Fruit fly (Drosophila melanogaster) Kc167 (cell line): ENCODE data around the gene CG13084.

Source experiments
- h ChIP-seq: fragments of >200 bp; optimal IDR thresholded peaks from 3 replicates; lab custom pipeline; 2018; ENCODE audit warnings: missing external identifiers
- insv ChIP-seq: fragments of >200 bp; optimal IDR thresholded peaks from 3 replicates; lab custom pipeline; 2018; ENCODE audit warnings: missing external identifiers
- psq ChIP-seq: fragments of >200 bp; optimal IDR thresholded peaks from 2 replicates; lab custom pipeline; 2017; ENCODE audit warnings: missing external identifiers
- ttk ChIP-seq: sonication (Bioruptor generic); optimal IDR thresholded peaks from 2 replicates; lab custom pipeline; 2017; ENCODE audit warnings: missing external identifiers

DNA sequence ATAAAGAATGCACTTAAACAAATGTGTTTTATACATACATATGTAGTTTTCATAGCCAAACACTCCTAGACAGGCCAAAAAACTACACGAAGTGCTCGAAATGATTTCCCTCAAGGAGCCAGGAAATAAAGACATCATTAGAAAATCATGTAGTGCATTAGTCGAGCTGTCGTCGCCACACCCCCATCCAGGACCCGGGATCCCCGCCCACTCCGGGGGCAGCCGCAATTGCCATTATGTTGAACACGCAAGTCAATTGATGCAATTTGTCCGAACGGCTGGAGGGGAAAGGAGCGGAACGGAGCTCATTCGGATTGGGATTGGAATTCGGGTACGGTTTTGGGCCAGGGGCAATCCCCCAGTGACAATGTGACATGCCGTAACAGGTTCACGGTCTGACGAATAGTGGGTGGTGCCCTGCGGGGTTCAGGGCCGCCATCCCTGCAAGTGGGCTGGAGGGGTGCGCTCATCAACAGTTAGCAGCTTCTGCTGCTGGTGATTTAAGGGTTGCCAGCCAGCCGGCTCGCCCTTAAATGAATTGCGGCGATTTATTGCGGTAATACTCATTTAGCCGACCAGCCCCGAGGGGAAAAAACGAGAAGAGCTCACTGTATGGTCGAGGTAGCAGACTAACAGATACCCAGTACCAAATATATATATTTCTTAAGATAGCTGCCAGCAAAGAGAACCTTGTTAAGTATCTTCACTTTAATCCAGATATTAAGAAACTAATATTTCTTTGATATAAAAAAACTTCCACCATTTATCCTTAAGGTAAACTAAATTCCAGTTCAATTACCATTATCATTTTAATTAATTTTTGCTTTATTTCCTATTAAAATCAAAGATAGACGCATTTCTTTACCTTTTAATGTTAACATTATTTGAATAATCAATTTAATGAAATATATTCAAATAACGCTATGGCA, 4.1 kb upstream of the CG13084 start:
- no peak for TF ChIP-seq h (lab: Kevin White, UChicago)
- TF ChIP-seq insv (lab: Kevin White, UChicago) = no peak
- TF ChIP-seq ttk (lab: Kevin White, UChicago) = no peak
- no peak for TF ChIP-seq psq (lab: Kevin White, UChicago)
